Fruit fly (Drosophila melanogaster): ENCODE data around the gene CG32024.

CG32024 gene

DNA sequence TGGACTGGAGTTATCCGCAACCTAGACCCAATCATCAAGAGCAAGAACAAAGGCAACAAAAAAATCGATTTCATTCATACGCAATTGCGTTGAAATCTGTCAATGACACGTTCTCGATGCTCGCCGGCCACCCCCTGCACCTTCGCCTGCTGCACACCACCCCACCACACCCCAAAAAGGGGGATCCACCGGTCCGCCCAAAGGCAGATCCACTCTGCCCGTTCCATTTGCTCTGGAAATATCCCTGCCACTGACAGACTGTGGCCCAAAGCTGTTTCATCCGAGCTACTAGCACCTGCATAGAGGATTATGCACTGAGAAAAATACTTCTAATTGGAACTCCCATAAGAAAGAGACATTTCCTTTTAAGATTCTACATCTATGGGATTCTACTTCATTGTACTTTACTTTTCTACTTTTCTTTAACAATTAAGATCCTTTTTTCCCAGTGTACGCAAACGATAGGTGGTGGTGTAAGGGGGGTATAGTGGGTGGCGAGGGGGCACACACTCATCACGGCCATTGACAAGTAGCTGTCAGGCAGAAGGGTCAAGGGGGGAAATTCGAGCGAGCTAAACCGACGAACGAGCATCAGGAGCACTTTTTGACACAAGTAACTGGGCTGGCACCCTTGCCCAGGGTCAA, 16.5 kb downstream of the CG32024 start:
- TF ChIP-seq CG17801 (GFP tag; optimal IDR thresholded peaks at IDR 0.05; ENCODE audit: partially characterized antibody) = no peak

DNA sequence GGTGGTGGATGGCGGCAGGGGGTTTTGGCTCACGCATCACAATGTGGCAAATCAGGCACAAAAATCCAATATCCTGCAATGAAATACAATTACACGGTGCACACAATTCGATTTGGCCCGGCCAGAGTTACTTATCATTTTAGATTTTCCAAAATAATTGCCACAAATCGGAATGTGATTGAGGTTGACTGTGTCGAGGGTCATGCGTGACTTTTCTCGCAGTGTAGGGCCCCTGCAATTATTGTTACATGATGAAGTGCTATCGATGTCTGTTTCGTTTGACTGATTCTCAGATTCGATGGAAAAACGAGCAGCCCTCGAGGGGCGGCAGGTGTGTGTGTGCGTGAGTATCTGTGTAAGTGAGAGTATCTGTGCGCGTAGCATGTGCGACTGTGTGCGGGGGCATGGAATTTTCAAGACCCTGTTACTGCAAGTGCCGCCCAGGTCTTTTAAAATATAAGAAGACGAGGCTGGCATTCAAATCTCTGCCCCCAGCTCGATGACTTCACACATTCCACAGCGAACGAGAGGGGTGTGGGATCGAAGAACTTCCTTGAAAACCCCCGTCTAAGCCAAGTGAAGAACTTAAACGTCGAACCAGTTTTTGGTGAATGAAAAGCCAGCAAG, 17.1 kb downstream of the CG32024 start:
- TF ChIP-seq CG17801 (GFP tag; optimal IDR thresholded peaks at IDR 0.05; ENCODE audit: partially characterized antibody) = no peak

DNA sequence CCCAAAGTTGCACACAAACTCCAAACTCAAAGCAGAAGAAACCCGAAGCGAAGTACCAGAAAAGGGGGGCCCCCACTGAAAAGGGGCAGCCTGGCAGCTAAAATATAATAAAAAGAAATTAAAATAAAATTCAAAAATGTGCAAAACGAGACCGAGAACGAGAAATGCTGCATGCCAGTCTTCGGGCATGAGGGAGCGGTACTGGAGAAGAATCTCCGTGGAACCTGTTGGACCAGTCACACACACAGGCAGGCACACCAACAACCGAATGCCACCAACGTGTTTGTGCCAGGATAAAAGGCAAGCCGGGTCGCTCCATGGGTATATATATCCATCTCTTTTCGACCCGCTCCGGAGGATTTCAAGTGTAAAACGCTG, 17.6 kb downstream of the CG32024 start:
- no peak for TF ChIP-seq CG17801 (GFP tag; optimal IDR thresholded peaks at IDR 0.05; ENCODE audit: partially characterized antibody)

DNA sequence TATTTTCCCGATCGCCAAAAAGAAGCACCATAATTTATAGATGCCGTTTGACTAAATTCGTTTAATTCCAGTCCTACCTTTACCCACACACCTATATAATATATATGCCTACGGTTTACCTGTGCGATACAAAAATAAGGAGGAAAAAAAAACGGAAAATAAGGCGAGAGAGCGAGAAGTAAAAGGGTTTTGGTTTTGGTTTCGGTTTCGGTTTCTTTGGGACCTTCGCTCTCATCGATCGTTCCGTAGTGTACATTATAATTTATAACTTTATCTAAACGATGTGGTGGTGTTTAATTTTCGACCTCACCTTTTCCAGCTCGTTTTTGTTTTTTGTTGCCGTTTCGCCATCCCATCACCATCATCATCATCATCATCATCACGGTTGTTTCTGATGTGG, 18.2 kb downstream of the CG32024 start:
- TF ChIP-seq CG17801 (GFP tag; optimal IDR thresholded peaks at IDR 0.05; ENCODE audit: partially characterized antibody) = no peak

DNA sequence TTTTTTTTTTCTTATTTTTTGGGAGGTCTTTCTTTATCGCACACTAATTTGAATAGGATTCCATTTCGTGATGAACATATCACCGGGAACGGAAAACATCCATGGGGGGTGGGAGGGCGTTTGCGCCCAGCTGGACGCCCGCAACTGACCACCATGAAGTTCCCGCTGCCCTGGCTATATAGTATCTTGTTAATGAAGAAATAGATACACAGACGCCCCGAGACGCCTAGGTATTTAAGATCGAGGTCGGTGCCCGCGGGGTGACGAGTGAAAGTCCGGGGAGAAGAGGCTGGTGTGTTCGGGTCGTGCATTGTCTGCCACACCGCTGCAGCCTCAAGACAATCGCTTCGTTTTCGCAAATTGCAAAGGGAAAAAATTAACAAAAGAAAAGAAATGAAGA, 18.6 kb downstream of the CG32024 start:
- no peak for TF ChIP-seq CG17801 (GFP tag; optimal IDR thresholded peaks at IDR 0.05; ENCODE audit: partially characterized antibody)

DNA sequence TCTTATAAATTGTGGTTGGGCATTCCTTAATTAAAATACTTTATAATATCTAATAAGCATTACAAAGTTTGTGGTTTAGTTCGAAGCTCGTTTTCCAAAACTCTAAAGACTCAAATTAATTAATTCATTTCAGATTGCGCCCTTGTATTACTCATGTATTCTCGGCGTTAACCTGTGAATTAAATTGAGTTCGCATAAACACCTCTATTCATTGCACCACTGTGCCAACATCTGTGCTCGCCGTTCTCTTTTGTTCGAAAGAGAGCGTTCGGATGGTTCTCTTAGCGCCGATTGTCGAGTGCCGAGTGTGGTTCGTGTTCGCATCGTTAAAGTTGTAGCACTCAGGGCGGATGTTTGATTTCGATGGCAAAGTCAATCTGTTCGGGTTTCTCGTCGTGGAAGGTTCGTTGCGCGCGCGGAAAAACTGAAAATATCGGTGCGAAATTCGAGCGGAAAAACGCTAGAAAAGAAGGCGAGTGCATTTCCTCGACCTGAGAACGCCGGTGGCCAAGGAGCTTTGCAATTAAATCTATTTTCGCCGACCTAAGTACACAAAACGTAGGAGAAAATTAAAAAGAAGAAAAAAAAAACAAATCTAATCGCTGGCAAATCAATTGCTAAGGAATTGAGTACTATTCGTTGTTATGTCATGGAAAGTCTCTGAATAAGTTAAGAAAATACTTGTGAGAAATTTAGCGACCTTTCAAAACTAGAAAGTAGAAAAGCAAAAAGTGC, 19.9 kb downstream of the CG32024 start, which contains the start of gene dally:
Gene dally, plus strand, starts transcription at position 373 of the 735 bp plus-strand sequence.
- TF ChIP-seq CG17801 (GFP tag; optimal IDR thresholded peaks at IDR 0.05; ENCODE audit: partially characterized antibody) = peak; percentile 37

DNA sequence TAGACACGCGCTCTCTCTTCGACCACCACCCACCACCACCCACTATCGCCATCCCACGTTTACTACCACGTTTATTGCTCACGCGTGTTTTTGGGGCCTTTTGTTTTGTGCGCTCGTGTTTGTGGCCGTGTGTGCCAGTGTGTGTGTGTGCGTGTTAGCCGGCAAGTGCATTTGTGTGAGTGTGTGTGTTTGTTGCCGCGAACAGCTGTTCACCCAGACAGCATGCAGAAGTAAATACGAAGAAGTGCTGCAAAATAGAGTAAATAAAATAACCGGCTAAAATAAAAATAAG, 20.4 kb downstream of the CG32024 start:
- no peak for TF ChIP-seq CG17801 (GFP tag; optimal IDR thresholded peaks at IDR 0.05; ENCODE audit: partially characterized antibody)

DNA sequence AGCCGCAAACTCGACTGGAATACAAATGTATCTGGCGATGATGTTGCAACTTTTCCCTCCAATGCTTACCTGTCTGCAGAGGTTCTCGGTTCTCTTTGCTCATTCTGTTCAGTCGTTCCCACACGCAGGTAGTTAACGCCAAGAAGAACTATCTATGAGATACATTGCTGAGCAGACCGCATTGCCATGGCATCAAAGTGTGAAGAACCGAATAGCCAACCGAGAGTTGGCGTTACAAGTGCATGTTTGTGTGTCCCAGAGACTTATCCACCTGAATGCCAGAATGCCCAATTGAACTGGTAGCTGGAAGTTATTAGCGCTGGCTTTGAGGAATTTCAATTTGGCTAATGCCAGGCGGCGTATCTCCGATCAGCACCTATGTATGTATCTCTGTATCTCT, 22.2 kb downstream of the CG32024 start:
- no peak for TF ChIP-seq CG17801 (GFP tag; optimal IDR thresholded peaks at IDR 0.05; ENCODE audit: partially characterized antibody)

DNA sequence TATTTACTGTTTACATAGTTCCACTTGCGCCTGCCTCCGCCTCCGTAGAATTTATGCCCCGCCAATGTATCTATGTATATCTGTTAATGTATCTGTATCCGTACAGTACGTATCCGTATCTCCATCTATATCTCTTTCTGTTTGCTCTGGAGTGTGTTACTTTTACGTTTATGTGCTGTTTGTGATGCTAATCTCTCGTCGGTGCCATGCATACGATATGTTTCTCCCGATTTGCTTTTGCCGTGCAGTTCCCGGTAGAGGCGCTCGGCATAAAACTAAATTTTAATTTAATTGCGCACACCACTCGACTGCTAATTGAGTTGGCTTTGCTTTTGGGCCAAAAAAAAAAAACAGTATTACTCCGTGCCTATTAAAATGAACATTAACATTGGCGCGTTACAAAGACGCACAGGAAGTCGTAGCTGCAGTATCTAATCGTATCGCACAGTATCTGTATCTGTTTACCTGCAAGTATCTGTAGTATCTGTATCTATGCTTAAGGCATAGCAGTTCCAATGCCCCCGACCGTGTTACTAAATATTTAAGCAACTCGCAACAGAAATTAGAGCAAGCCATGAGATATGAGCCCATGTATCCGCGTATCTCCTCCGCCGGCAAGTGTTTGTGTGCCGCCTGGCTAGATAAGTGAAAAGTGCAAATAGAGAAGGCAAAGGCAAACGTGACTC, 22.8 kb downstream of the CG32024 start:
- no peak for TF ChIP-seq CG17801 (GFP tag; optimal IDR thresholded peaks at IDR 0.05; ENCODE audit: partially characterized antibody)

DNA sequence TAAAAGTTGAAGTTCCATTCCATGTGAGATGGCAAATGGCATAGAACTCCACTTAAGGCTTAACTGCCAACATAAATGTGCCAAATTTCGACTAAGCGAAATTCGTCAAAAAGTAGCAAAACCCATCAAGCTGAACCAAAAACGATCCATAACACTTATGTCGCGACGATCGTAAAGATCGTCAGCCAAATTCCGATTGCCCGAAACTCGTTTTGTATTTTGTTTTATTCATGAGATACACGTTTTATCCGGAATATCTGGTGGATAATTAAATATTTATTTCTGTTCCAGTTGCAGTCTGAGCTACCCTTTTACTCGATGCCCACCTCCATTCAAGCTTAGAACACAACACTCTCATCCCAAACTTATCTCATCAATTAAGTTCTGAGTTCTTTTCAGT, 23.6 kb downstream of the CG32024 start:
- no peak for TF ChIP-seq CG17801 (GFP tag; optimal IDR thresholded peaks at IDR 0.05; ENCODE audit: partially characterized antibody)

DNA sequence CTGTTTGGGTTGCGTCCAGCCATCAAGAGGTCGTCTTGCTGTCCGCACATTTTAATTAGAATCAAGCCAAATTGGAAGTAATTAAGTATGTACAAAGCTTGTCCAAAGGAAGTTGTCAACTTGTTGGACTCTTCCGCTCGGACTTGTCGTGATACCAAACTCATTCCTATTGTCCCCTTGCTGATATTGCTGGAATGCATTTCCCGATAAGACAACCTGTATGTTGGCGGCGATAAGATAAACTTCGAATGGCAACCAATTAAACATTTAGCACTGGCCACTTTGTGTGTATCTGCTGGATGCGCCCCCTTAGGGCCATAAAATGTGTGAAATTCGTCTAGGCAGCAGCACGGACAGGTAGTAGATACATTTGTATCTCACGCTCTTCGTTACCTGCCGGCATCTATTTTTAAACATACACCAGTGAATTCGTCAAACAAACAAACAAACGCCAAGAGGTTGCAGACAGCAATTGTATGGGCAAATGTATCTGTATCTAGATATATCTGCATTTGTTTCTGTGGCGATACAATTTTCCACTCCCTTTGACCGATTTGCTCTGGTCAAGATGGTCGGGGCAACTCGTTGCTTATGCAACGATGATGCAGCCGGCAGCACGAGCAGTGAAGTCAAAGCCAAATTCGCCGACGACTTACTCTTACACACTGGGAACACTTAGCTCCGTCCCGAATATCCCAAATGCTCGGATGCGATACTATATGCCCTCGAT, 25.5 kb downstream of the CG32024 start:
- TF ChIP-seq CG17801 (GFP tag; optimal IDR thresholded peaks at IDR 0.05; ENCODE audit: partially characterized antibody) = no peak

DNA sequence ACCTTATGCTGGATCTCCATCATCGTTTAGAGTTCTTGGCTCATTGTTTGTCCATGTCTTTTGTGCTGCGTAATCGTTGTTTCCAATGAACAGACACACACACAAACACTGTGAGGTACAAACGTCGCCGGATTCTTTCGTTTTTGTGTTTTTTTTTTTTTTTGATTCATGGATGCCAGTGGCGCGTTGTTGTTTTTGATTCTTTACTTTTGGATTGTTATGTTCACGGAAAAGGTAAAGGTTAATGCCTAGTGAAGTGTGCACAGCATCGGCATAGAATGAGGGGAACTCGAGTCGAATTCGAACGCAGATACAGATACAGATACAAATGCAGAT, 26.0 kb downstream of the CG32024 start:
- TF ChIP-seq CG17801 (GFP tag; optimal IDR thresholded peaks at IDR 0.05; ENCODE audit: partially characterized antibody) = no peak

DNA sequence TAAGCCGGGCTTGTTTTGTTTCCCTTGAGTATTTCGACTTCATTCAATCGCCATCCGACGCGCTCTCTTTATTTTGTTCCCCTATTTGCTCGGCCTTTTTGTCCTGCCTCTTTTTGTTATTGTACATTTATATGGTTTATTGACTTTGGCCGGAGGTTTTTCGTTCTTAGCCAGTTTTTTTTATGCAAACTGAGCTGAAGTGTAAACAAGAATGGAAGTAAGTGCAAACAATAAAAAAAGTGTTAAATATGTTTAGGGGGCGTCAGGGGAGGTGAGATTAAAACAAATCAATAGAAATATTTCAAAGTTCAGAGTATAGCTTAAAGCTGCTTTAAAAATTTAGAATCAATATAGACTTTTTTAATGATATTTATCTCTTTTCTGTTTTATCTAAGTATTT, 27.1 kb downstream of the CG32024 start:
- TF ChIP-seq CG17801 (GFP tag; optimal IDR thresholded peaks at IDR 0.05; ENCODE audit: partially characterized antibody) = no peak

DNA sequence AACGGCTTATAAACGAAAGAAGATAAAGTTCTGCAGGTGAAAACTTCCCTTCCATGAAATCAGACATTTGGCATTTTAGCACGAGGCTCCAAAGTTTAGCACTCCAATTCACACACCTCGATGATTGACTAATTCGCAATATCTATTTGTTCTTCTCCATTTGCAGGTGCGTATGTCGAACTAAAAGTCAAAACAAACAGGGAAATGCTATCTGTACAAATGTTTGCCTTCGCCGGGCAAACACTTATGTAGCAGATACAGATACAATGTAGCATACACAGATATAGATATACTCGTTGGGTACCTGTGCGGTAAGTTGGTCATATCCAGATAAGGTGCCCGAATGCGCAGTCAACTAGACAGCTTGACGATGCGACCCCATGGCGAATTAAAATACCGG, 27.5 kb downstream of the CG32024 start:
- no peak for TF ChIP-seq CG17801 (GFP tag; optimal IDR thresholded peaks at IDR 0.05; ENCODE audit: partially characterized antibody)

DNA sequence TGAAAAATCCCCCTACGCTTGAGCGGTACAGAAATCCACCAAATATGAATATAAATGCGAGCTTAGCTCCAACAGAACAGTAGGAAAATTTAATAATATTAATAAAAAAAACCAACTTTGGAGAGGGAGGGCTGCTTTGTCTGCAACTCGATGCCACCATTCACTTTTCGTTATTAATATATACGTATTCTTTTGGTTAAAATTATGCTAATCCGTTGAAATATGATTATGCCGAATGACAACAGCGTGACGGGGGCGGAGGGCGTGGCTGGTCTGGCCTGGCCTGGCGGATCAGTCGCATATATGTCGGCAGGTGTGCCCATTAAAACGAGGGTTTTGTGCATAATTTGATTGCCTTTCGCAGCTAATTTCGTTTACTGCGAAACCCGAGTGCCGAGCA, 28.0 kb downstream of the CG32024 start:
- no peak for TF ChIP-seq CG17801 (GFP tag; optimal IDR thresholded peaks at IDR 0.05; ENCODE audit: partially characterized antibody)
